Worm (Caenorhabditis elegans): ENCODE results near the gene clec-164.

DNA sequence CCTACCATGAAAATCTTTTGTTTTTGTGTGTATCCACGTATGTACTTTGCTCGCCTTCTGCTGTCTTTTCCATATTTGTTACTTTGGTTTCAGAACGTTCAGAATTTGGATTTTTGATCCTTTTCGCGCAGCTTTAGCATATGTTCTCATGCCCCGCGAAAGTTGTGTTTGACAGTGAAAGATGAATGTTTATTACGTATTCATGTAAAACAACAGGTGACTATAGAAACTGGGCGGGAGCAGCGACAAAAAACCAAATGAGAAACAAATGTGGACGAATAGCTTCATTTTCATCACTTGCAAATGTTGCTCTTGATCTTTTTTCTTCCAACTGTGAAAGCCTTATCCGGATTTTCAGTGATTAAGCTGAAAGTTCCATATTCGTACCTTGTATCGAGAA is at the start of gene clec-164:
- TF ChIP-seq mls-2 (tag; optimal IDR thresholded peaks at IDR 0.05), result no peak
- no peak for TF ChIP-seq snpc-4 (tag; optimal IDR thresholded peaks at IDR 0.05)
- TF ChIP-seq mab-5 (tag; optimal IDR thresholded peaks at IDR 0.05), result no peak
- no peak for TF ChIP-seq unc-62 (GFP tag; optimal IDR thresholded peaks at IDR 0.05)
- no peak for TF ChIP-seq lsy-2 (tag; optimal IDR thresholded peaks at IDR 0.05)
- no peak for TF ChIP-seq unc-39 (tag; optimal IDR thresholded peaks at IDR 0.05)
- no peak for TF ChIP-seq pha-4 (tag; optimal IDR thresholded peaks at IDR 0.05)
- no peak for TF ChIP-seq elt-3 (tag; optimal IDR thresholded peaks at IDR 0.05)
- no peak for TF ChIP-seq lin-13 (tag; optimal IDR thresholded peaks at IDR 0.05)

Data from whole organism, mixed stage, embryonic.